Worm (Caenorhabditis elegans): ENCODE measurements around the gene sqv-3.

- TF ChIP-seq lin-35 (GFP tag; optimal IDR thresholded peaks at IDR 0.05) (no peak), nhr-237 (tag; optimal IDR thresholded peaks at IDR 0.05) (no peak), lin-15B (tag; optimal IDR thresholded peaks at IDR 0.05) (no peak), isw-1 (GFP tag; IDR thresholded peaks at IDR 0.05) (no peak), nhr-71 (tag; optimal IDR thresholded peaks at IDR 0.05) (no peak), snu-23 (GFP tag; optimal IDR thresholded peaks at IDR 0.05) (no peak), unc-86 (tag; optimal IDR thresholded peaks at IDR 0.05) (no peak), zag-1 (tag; optimal IDR thresholded peaks at IDR 0.05) (no peak), ceh-88 (GFP tag; IDR thresholded peaks at IDR 0.05) (no peak), Y116A8C.19 (tag; optimal IDR thresholded peaks at IDR 0.05; ENCODE audit: borderline replicate concordance) (no peak), egl-27 (tag; optimal IDR thresholded peaks at IDR 0.05) (no peak)
Observed at ce11 chrIII:9745333-9745897, 34.7 kb downstream of the sqv-3 start.

Measured in whole organism, L1 larva.